Worm (Caenorhabditis elegans): ENCODE data around the gene dnj-23.
A peak's percentile ranks its signal among the peaks of the same experiment; 100 is the strongest.

Gene dnj-23

DNA sequence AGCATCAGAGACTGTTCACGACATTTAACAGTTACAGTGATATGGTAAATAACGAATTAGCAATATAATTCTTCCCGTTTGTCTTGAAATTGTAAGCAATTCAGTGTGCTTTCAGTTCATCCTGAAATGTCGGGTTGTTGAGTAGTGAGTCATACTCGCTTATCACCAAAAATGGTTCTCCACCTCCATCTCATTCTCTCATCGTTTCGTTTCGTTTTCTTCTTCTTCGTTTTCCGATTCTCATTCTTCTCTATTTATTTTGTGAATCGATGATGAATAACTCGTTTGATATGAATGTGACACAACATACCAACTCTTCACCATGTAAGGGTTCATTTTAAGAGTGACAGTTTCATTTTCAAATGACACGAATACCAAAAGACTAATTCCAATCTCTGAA is 8.0 kb upstream of the dnj-23 start (continued):
- TF ChIP-seq lin-39 (tag; optimal IDR thresholded peaks at IDR 0.05): no peak
- no peak for TF ChIP-seq duxl-1 (tag; optimal IDR thresholded peaks at IDR 0.05; ENCODE audit: poor library complexity)
- TF ChIP-seq mdt-29 (GFP tag; IDR thresholded peaks at IDR 0.05): no peak
- no peak for TF ChIP-seq cey-2 (tag; optimal IDR thresholded peaks at IDR 0.05; ENCODE audit: borderline replicate concordance, insufficient read depth)
- TF ChIP-seq ztf-7 (tag; optimal IDR thresholded peaks at IDR 0.05): no peak
- no peak for TF ChIP-seq ces-1 (GFP tag; optimal IDR thresholded peaks at IDR 0.05)
- TF ChIP-seq nhr-41 (GFP tag; IDR thresholded peaks at IDR 0.05): no peak
- no peak for TF ChIP-seq T26A8.4 (GFP tag; IDR thresholded peaks at IDR 0.05)
- 0 out of 2 replicates have a peak, but pooled peaks have one; percentile 35 for TF ChIP-seq php-3 (GFP tag; IDR thresholded peaks at IDR 0.05)
- TF ChIP-seq unc-62 (GFP tag; optimal IDR thresholded peaks at IDR 0.05 in 1 of 2): peak in 1 of 2 experiments; percentile 43
- TF ChIP-seq unc-62 (tag; optimal IDR thresholded peaks at IDR 0.05): no peak
- TF ChIP-seq arid-1 (GFP tag; conservative IDR thresholded peaks at IDR 0.05): no peak
- no peak for TF ChIP-seq lin-1 (GFP tag; IDR thresholded peaks at IDR 0.05)
- no peak for TF ChIP-seq zip-2 (tag; optimal IDR thresholded peaks at IDR 0.05)
- no peak for TF ChIP-seq nhr-25 (tag; optimal IDR thresholded peaks at IDR 0.05; ENCODE audit: borderline replicate concordance, insufficient read depth)
- TF ChIP-seq madf-5 (GFP tag; IDR thresholded peaks at IDR 0.05): no peak
- peak; percentile 59 for TF ChIP-seq dmd-6 (GFP tag; IDR thresholded peaks at IDR 0.05)
- no peak for TF ChIP-seq gei-8 (GFP tag; optimal IDR thresholded peaks at IDR 0.05)
- TF ChIP-seq ceh-82 (tag; optimal IDR thresholded peaks at IDR 0.05): no peak
- TF ChIP-seq rbr-2 (tag; optimal IDR thresholded peaks at IDR 0.05): no peak
- TF ChIP-seq lin-29 (GFP tag; IDR thresholded peaks at IDR 0.05): no peak
- no peak for TF ChIP-seq ceh-28 (tag; optimal IDR thresholded peaks at IDR 0.05)
- TF ChIP-seq dve-1 (tag; optimal IDR thresholded peaks at IDR 0.05; ENCODE audit: insufficient read depth): peak; percentile 46
- TF ChIP-seq dmd-8 (GFP tag; IDR thresholded peaks at IDR 0.05): no peak
- no peak for TF ChIP-seq F10B5.3 (tag; optimal IDR thresholded peaks at IDR 0.05)
- TF ChIP-seq nhr-28 (tag; optimal IDR thresholded peaks at IDR 0.05): peak; percentile 74
- no peak for TF ChIP-seq mes-2 (tag; optimal IDR thresholded peaks at IDR 0.05; ENCODE audit: poor library complexity, severe bottlenecking)
- TF ChIP-seq ZK546.5 (tag; optimal IDR thresholded peaks at IDR 0.05): no peak
- TF ChIP-seq vab-7 (GFP tag; IDR thresholded peaks at IDR 0.05): no peak
- peak in 1 of 2 experiments; percentile 14 for TF ChIP-seq mdl-1 (tag; optimal IDR thresholded peaks at IDR 0.05)
- no peak for TF ChIP-seq Y5F2A.4 (GFP tag; optimal IDR thresholded peaks at IDR 0.05)
- TF ChIP-seq F49E8.2 (tag; optimal IDR thresholded peaks at IDR 0.05; ENCODE audit: borderline replicate concordance): no peak
- TF ChIP-seq ctbp-1 (GFP tag; IDR thresholded peaks at IDR 0.05): no peak
- no peak for TF ChIP-seq set-16 (GFP tag; IDR thresholded peaks at IDR 0.05)
- TF ChIP-seq lsy-2 (tag; optimal IDR thresholded peaks at IDR 0.05): peak in 1 of 2 experiments; percentile 10
- no peak for TF ChIP-seq pha-4 (GFP tag; IDR thresholded peaks at IDR 0.05)
- no peak for TF ChIP-seq pha-4 (tag; optimal IDR thresholded peaks at IDR 0.05)
- TF ChIP-seq aha-1 (tag): no peak
- TF ChIP-seq daf-12 (tag; optimal IDR thresholded peaks at IDR 0.05): no peak
- no peak for TF ChIP-seq Y48G9A.11 (GFP tag; IDR thresholded peaks at IDR 0.05)
- TF ChIP-seq lir-3 (tag; optimal IDR thresholded peaks at IDR 0.05): no peak
- no peak for TF ChIP-seq madf-9 (GFP tag; conservative IDR thresholded peaks at IDR 0.05)
- TF ChIP-seq zag-1 (tag; optimal IDR thresholded peaks at IDR 0.05): no peak
- TF ChIP-seq T20F7.1 (GFP tag; optimal IDR thresholded peaks at IDR 0.05): no peak
- TF ChIP-seq unc-39 (tag; optimal IDR thresholded peaks at IDR 0.05): no peak
- TF ChIP-seq dmd-9 (GFP tag; IDR thresholded peaks at IDR 0.05): no peak
- TF ChIP-seq nhr-10 (tag; optimal IDR thresholded peaks at IDR 0.05): no peak
- TF ChIP-seq tra-1 (GFP tag; IDR thresholded peaks at IDR 0.05): no peak
- TF ChIP-seq F44E2.7 (GFP tag; IDR thresholded peaks at IDR 0.05): no peak
- TF ChIP-seq F26F4.8 (GFP tag; conservative IDR thresholded peaks at IDR 0.05): no peak
- TF ChIP-seq lin-38 (GFP tag; IDR thresholded peaks at IDR 0.05): no peak
- no peak for TF ChIP-seq nhr-111 (GFP tag; optimal IDR thresholded peaks at IDR 0.05)
